Fruit fly (Drosophila melanogaster): Measurements from ENCODE around the gene Caf1-180.
A peak's percentile ranks its signal among the peaks of the same experiment; 100 is the strongest.

Caf1-180 gene

dm6 chrX:8591685-8592127, 14.4 kb downstream of the Caf1-180 start, which contains the start of the genes CG12659 and Crag (continued):
- no peak for TF ChIP-seq dmrt11E (tag; optimal IDR thresholded peaks at IDR 0.05)
- peak; percentile 59 for TF ChIP-seq amos (GFP tag; IDR thresholded peaks at IDR 0.05; ENCODE audit: partially characterized antibody)
- peak; percentile 69 for TF ChIP-seq vnd (GFP tag; IDR thresholded peaks at IDR 0.05; ENCODE audit: partially characterized antibody)
- no peak for TF ChIP-seq so (GFP tag; IDR thresholded peaks at IDR 0.05)
- 0 out of 3 replicates have a peak, but pooled peaks have one; percentile 10 for TF ChIP-seq mld (GFP tag; IDR thresholded peaks at IDR 0.05; ENCODE audit: partially characterized antibody)
- no peak for TF ChIP-seq tx (GFP tag; optimal IDR thresholded peaks at IDR 0.05)
- peak; percentile 1 for TF ChIP-seq CG2712 (tag; optimal IDR thresholded peaks at IDR 0.05)
- TF ChIP-seq Bdp1 (GFP tag; optimal IDR thresholded peaks at IDR 0.05), result no peak
- peak; percentile 79 for TF ChIP-seq CG30020 (tag; optimal IDR thresholded peaks at IDR 0.05)
- no peak for TF ChIP-seq aop (GFP tag; IDR thresholded peaks at IDR 0.05)
- no peak for TF ChIP-seq CG15269 (tag; optimal IDR thresholded peaks at IDR 0.05)
- peak; percentile 83 for TF ChIP-seq CG12659 (GFP tag; optimal IDR thresholded peaks at IDR 0.05)
- TF ChIP-seq D19B (GFP tag; optimal IDR thresholded peaks at IDR 0.05), result no peak
- no peak for TF ChIP-seq CG17612 (GFP tag; IDR thresholded peaks at IDR 0.05)
- TF ChIP-seq Ets97D (GFP tag; optimal IDR thresholded peaks at IDR 0.05), result peak; percentile 2
- TF ChIP-seq pb (GFP tag; optimal IDR thresholded peaks at IDR 0.05), result no peak
- TF ChIP-seq Sry-δ (GFP tag; optimal IDR thresholded peaks at IDR 0.05), result peak; percentile 86
- no peak for TF ChIP-seq kah (GFP tag; optimal IDR thresholded peaks at IDR 0.05)
- no peak for TF ChIP-seq CG9437 (GFP tag; optimal IDR thresholded peaks at IDR 0.05)
- TF ChIP-seq CG10431 (GFP tag; optimal IDR thresholded peaks at IDR 0.05), result no peak
- no peak for TF ChIP-seq Dip2 (GFP tag; IDR thresholded peaks at IDR 0.05)
- TF ChIP-seq sna (GFP tag; IDR thresholded peaks at IDR 0.05; ENCODE audit: partially characterized antibody), result peak; percentile 50
- TF ChIP-seq gsb (GFP tag; IDR thresholded peaks at IDR 0.05), result no peak
- TF ChIP-seq Hmr (GFP tag; optimal IDR thresholded peaks at IDR 0.05), result no peak
- TF ChIP-seq Hr3 (GFP tag; optimal IDR thresholded peaks at IDR 0.05), result no peak
- no peak for TF ChIP-seq CG8478 (optimal IDR thresholded peaks at IDR 0.05)
- TF ChIP-seq cato (GFP tag; optimal IDR thresholded peaks at IDR 0.05; ENCODE audit: borderline replicate concordance), result no peak
- no peak for TF ChIP-seq pita (GFP tag; optimal IDR thresholded peaks at IDR 0.05)
- peak; percentile 66; the same call in 2 of the 3 replicates for TF ChIP-seq CG34224 (GFP tag; IDR thresholded peaks at IDR 0.05; ENCODE audit: partially characterized antibody)
- TF ChIP-seq knrl (GFP tag; IDR thresholded peaks at IDR 0.05; ENCODE audit: partially characterized antibody), result peak; percentile 63; the same call in 2 of the 3 replicates
- TF ChIP-seq otp (GFP tag; IDR thresholded peaks at IDR 0.05), result no peak
- no peak for TF ChIP-seq CrebB (tag; optimal IDR thresholded peaks at IDR 0.05)
- TF ChIP-seq Fer1 (GFP tag; optimal IDR thresholded peaks at IDR 0.05), result no peak
- TF ChIP-seq CG10147 (GFP tag; optimal IDR thresholded peaks at IDR 0.05), result no peak
- TF ChIP-seq CG15696 (tag; optimal IDR thresholded peaks at IDR 0.05), result no peak
- TF ChIP-seq BEAF-32 (GFP tag; optimal IDR thresholded peaks at IDR 0.05), result peak; percentile 74
- no peak for TF ChIP-seq vfl (GFP tag; optimal IDR thresholded peaks at IDR 0.05)
- no peak for TF ChIP-seq CG2678 (tag; optimal IDR thresholded peaks at IDR 0.05)
- TF ChIP-seq p53 (GFP tag; optimal IDR thresholded peaks at IDR 0.05), result no peak
- peak; percentile 36 for TF ChIP-seq lilli (GFP tag; optimal IDR thresholded peaks at IDR 0.05)
- peak; percentile 71 for TF ChIP-seq Scr (GFP tag; IDR thresholded peaks at IDR 0.05; ENCODE audit: partially characterized antibody)
- no peak for TF ChIP-seq Sox102F (GFP tag; optimal IDR thresholded peaks at IDR 0.05)
- peak; percentile 65; the same call in 1 of the 2 replicates for TF ChIP-seq unc-4 (GFP tag; IDR thresholded peaks at IDR 0.05; ENCODE audit: partially characterized antibody)
- TF ChIP-seq CG4328 (GFP tag; optimal IDR thresholded peaks at IDR 0.05), result no peak
- TF ChIP-seq salm (tag; optimal IDR thresholded peaks at IDR 0.05), result no peak
- peak; percentile 28 for TF ChIP-seq nmo (GFP tag; optimal IDR thresholded peaks at IDR 0.05)
- no peak for TF ChIP-seq pho (GFP tag; optimal IDR thresholded peaks at IDR 0.05)
- TF ChIP-seq zen2 (GFP tag; IDR thresholded peaks at IDR 0.05; ENCODE audit: partially characterized antibody), result peak; percentile 35; the same call in 1 of the 3 replicates
- no peak for TF ChIP-seq bbx (GFP tag; IDR thresholded peaks at IDR 0.05; ENCODE audit: partially characterized antibody)
- TF ChIP-seq esg (GFP tag; conservative IDR thresholded peaks at IDR 0.05), result no peak
